Fruit fly (Drosophila melanogaster) whole organism, embryonic: Measurements from ENCODE around the gene CG14104.

Source experiments
- Antp ChIP-seq: fragments of 200-800 bp; sonication (Bioruptor generic); optimal IDR thresholded peaks from 3 replicates; lab custom pipeline; 2016; ENCODE audit warnings: missing biosample characterization, missing genetic modification characterization
- BEAF-32 ChIP-seq: fragments of 200-800 bp; sonication (Bioruptor generic); optimal IDR thresholded peaks from 3 replicates; lab custom pipeline; 2017; ENCODE audit warnings: missing biosample characterization, missing genetic modification characterization, mild to moderate bottlenecking, moderate library complexity, missing genetic modification reagents
- CG10366 ChIP-seq: fragments of 200-800 bp; sonication (Bioruptor generic); IDR thresholded peaks from 2 replicates; pipeline ENCODE4 v1.3.6; 2022; ENCODE audit warnings: missing biosample characterization, missing genetic modification characterization
- CG10431 ChIP-seq: fragments of 200-800 bp; sonication (Bioruptor generic); optimal IDR thresholded peaks from 3 replicates; lab custom pipeline; 2018; ENCODE audit warnings: missing biosample characterization, mild to moderate bottlenecking, missing genetic modification characterization
- CG11456 ChIP-seq: fragments of 200-800 bp; sonication (Bioruptor generic); IDR thresholded peaks from 3 replicates; pipeline ENCODE4 v1.3.6; 2022; ENCODE audit warnings: missing biosample characterization, missing genetic modification characterization
- CG12104 ChIP-seq: fragments of 200-800 bp; sonication (Bioruptor generic); optimal IDR thresholded peaks from 3 replicates; lab custom pipeline; 2016; ENCODE audit warnings: missing biosample characterization, missing genetic modification characterization
- CG12219 ChIP-seq: fragments of 200-800 bp; sonication (Bioruptor generic); optimal IDR thresholded peaks from 3 replicates; lab custom pipeline; 2018; ENCODE audit warnings: missing biosample characterization, mild to moderate bottlenecking, missing genetic modification characterization
- CG1233 ChIP-seq: fragments of 200-800 bp; sonication (Bioruptor generic); optimal IDR thresholded peaks from 4 replicates; lab custom pipeline; 2018; ENCODE audit warnings: missing biosample characterization, mild to moderate bottlenecking, missing genetic modification characterization
- CG12391 ChIP-seq: fragments of 200-800 bp; sonication (Bioruptor generic); optimal IDR thresholded peaks from 3 replicates; lab custom pipeline; 2018; ENCODE audit warnings: missing biosample characterization, mild to moderate bottlenecking, missing genetic modification characterization, moderate library complexity
- CG12744 ChIP-seq: fragments of 200-800 bp; sonication (Bioruptor generic); optimal IDR thresholded peaks from 2 replicates; lab custom pipeline; 2016; ENCODE audit warnings: missing biosample characterization, missing genetic modification characterization
- CG13424 ChIP-seq: fragments of 200-800 bp; sonication (Bioruptor generic); optimal IDR thresholded peaks from 2 replicates; lab custom pipeline; 2019; ENCODE audit warnings: missing biosample characterization, mild to moderate bottlenecking, missing genetic modification characterization, moderate library complexity
- CG17829 ChIP-seq: fragments of 200-800 bp; optimal IDR thresholded peaks from 2 replicates; lab custom pipeline; 2019; ENCODE audit warnings: missing biosample characterization, mild to moderate bottlenecking, missing genetic modification characterization, moderate library complexity
- CG34422 ChIP-seq: fragments of 200-800 bp; sonication (Bioruptor generic); IDR thresholded peaks from 3 replicates; pipeline ENCODE4 v1.3.6; 2022; ENCODE audit warnings: missing biosample characterization, missing genetic modification characterization
- CG4424 ChIP-seq: fragments of 200-800 bp; sonication (Bioruptor generic); optimal IDR thresholded peaks from 3 replicates; lab custom pipeline; 2016; ENCODE audit warnings: missing biosample characterization, missing genetic modification characterization
- CG7928 ChIP-seq: fragments of 200-800 bp; sonication (Bioruptor generic); optimal IDR thresholded peaks from 2 replicates; lab custom pipeline; 2017; ENCODE audit warnings: missing biosample characterization, mild to moderate bottlenecking, missing genetic modification characterization
- CG7987 ChIP-seq: fragments of 200-800 bp; sonication (Bioruptor generic); optimal IDR thresholded peaks from 2 replicates; lab custom pipeline; 2018; ENCODE audit warnings: missing biosample characterization, mild to moderate bottlenecking, missing genetic modification characterization, moderate library complexity
- CG8089 ChIP-seq: fragments of 200-800 bp; sonication (Bioruptor generic); optimal IDR thresholded peaks from 3 replicates; lab custom pipeline; 2016; ENCODE audit warnings: missing biosample characterization, missing genetic modification characterization
- CG9437 ChIP-seq: fragments of 200-800 bp; sonication (Bioruptor generic); optimal IDR thresholded peaks from 2 replicates; lab custom pipeline; 2018; ENCODE audit warnings: missing biosample characterization, mild to moderate bottlenecking, missing genetic modification characterization
- CG9609 ChIP-seq: fragments of 200-800 bp; sonication (Bioruptor generic); optimal IDR thresholded peaks from 3 replicates; lab custom pipeline; 2016; ENCODE audit warnings: missing biosample characterization, missing genetic modification characterization
- Chrac-16 ChIP-seq: fragments of 200-800 bp; sonication (Bioruptor generic); optimal IDR thresholded peaks from 3 replicates; lab custom pipeline; 2016; ENCODE audit warnings: missing biosample characterization, missing genetic modification characterization
- Doc2 ChIP-seq: fragments of 200-800 bp; sonication (Bioruptor generic); IDR thresholded peaks from 2 replicates; pipeline ENCODE4 v1.3.6; 2022; ENCODE audit warnings: missing biosample characterization, missing genetic modification characterization
- Fer2 ChIP-seq: fragments of 200-800 bp; sonication (Bioruptor generic); optimal IDR thresholded peaks from 2 replicates; lab custom pipeline; 2018; ENCODE audit warnings: missing biosample characterization, mild to moderate bottlenecking, missing genetic modification characterization, moderate library complexity
- HLH3B ChIP-seq: fragments of 200-800 bp; sonication (Bioruptor generic); IDR thresholded peaks from 2 replicates; pipeline ENCODE4 v1.3.6; 2022; ENCODE audit warnings: missing biosample characterization, missing genetic modification characterization
- HmgZ ChIP-seq: fragments of 200-800 bp; sonication (Bioruptor generic); optimal IDR thresholded peaks from 2 replicates; lab custom pipeline; 2018; ENCODE audit warnings: missing biosample characterization, mild to moderate bottlenecking, missing genetic modification characterization
- Max ChIP-seq: fragments of 200-800 bp; sonication (Bioruptor generic); optimal IDR thresholded peaks from 2 replicates; lab custom pipeline; 2016; ENCODE audit warnings: missing biosample characterization, mild to moderate bottlenecking, missing genetic modification characterization
- Myb ChIP-seq: fragments of 200-800 bp; sonication (Bioruptor generic); optimal IDR thresholded peaks from 2 replicates; lab custom pipeline; 2016; ENCODE audit warnings: missing biosample characterization, missing genetic modification characterization
- NK7.1 ChIP-seq: fragments of 200-800 bp; sonication (Bioruptor generic); optimal IDR thresholded peaks from 3 replicates; lab custom pipeline; 2016; ENCODE audit warnings: missing biosample characterization, missing genetic modification characterization
- Ptx1 ChIP-seq: fragments of 200-800 bp; sonication (Bioruptor generic); IDR thresholded peaks from 2 replicates; pipeline ENCODE4 v1.3.6; 2022; ENCODE audit warnings: missing biosample characterization, missing genetic modification characterization
- Spps ChIP-seq: fragments of 200-800 bp; sonication (Bioruptor generic); optimal IDR thresholded peaks from 2 replicates; lab custom pipeline; 2018; ENCODE audit warnings: missing biosample characterization, mild to moderate bottlenecking, missing genetic modification characterization
- Sry-β ChIP-seq: fragments of 200-800 bp; sonication (Bioruptor generic); optimal IDR thresholded peaks from 2 replicates; lab custom pipeline; 2018; ENCODE audit warnings: missing biosample characterization, mild to moderate bottlenecking, missing genetic modification characterization, moderate library complexity
- YL-1 ChIP-seq: fragments of 200-800 bp; sonication (Bioruptor generic); optimal IDR thresholded peaks from 3 replicates; lab custom pipeline; 2017; ENCODE audit warnings: missing biosample characterization, mild to moderate bottlenecking, missing genetic modification characterization
- az2 ChIP-seq: fragments of 200-800 bp; sonication (Bioruptor generic); optimal IDR thresholded peaks from 3 replicates; lab custom pipeline; 2016; ENCODE audit warnings: missing biosample characterization, missing genetic modification characterization
- chn ChIP-seq: fragments of 200-800 bp; sonication (Bioruptor generic); optimal IDR thresholded peaks from 2 replicates; lab custom pipeline; 2016; ENCODE audit warnings: missing biosample characterization, missing genetic modification characterization
- crp ChIP-seq, 2 experiments: fragments of 200-800 bp; sonication (Bioruptor generic); optimal IDR thresholded peaks; 2 replicates in 1 of 2; 3 replicates in 1 of 2; lab custom pipeline; 2017; ENCODE audit warnings: missing biosample characterization in 2 of 2, missing genetic modification characterization in 2 of 2, mild to moderate bottlenecking in 1 of 2, moderate library complexity in 1 of 2
- dan ChIP-seq: fragments of 200-800 bp; sonication (Bioruptor generic); IDR thresholded peaks from 2 replicates; pipeline ENCODE4 v1.3.6; 2022; ENCODE audit warnings: missing biosample characterization, missing genetic modification characterization
- dysf ChIP-seq: fragments of 200-800 bp; sonication (Bioruptor generic); IDR thresholded peaks from 3 replicates; pipeline ENCODE4 v1.3.6; 2022; ENCODE audit warnings: missing biosample characterization, missing genetic modification characterization
- eve ChIP-seq, 2 experiments: fragments of >200 bp; optimal IDR thresholded peaks; 2 replicates each; lab custom pipeline; 2017; ENCODE audit warnings: missing biosample characterization in 2 of 2, missing genetic modification characterization in 2 of 2
- fd3F ChIP-seq: fragments of 200-800 bp; sonication (Bioruptor generic); optimal IDR thresholded peaks from 2 replicates; lab custom pipeline; 2018; ENCODE audit warnings: missing biosample characterization, mild to moderate bottlenecking, missing genetic modification characterization, moderate library complexity
- gem ChIP-seq: fragments of 200-800 bp; sonication (Bioruptor generic); optimal IDR thresholded peaks from 2 replicates; lab custom pipeline; 2019; ENCODE audit warnings: missing biosample characterization, mild to moderate bottlenecking, missing genetic modification characterization, moderate library complexity
- oc ChIP-seq: fragments of 200-800 bp; sonication (Bioruptor generic); optimal IDR thresholded peaks from 2 replicates; lab custom pipeline; 2018; ENCODE audit warnings: missing biosample characterization, mild to moderate bottlenecking, missing genetic modification characterization, moderate library complexity
- prd ChIP-seq, 3 experiments: fragments of >200 bp in 2 of 3; fragments of 200-800 bp in 1 of 3; sonication (Bioruptor generic) in 1 of 3; optimal IDR thresholded peaks in 2 of 3; IDR thresholded peaks in 1 of 3; 2 replicates in 2 of 3; 3 replicates in 1 of 3; pipeline versions ENCODE4 v1.3.6 to Lab custom; 2017 to 2022; ENCODE audit warnings: missing biosample characterization in 1 of 3, missing genetic modification characterization in 1 of 3
- sd ChIP-seq: fragments of 200-800 bp; sonication (Bioruptor generic); optimal IDR thresholded peaks from 3 replicates; lab custom pipeline; 2018; ENCODE audit warnings: missing biosample characterization, mild to moderate bottlenecking, missing genetic modification characterization, moderate library complexity
- seq ChIP-seq: fragments of 200-800 bp; sonication (Bioruptor generic); IDR thresholded peaks from 2 replicates; pipeline ENCODE4 v1.3.6; 2022; ENCODE audit warnings: missing biosample characterization, missing genetic modification characterization
- sima ChIP-seq: fragments of 200-800 bp; sonication (Bioruptor generic); optimal IDR thresholded peaks from 2 replicates; lab custom pipeline; 2016; ENCODE audit warnings: missing biosample characterization, missing genetic modification characterization
- ssp ChIP-seq: fragments of 200-800 bp; sonication (Bioruptor generic); IDR thresholded peaks from 2 replicates; pipeline ENCODE4 v1.3.6; 2022; ENCODE audit warnings: missing biosample characterization, missing genetic modification characterization
- tx ChIP-seq: fragments of 200-800 bp; sonication (Bioruptor generic); optimal IDR thresholded peaks from 2 replicates; lab custom pipeline; 2016; ENCODE audit warnings: missing biosample characterization, missing genetic modification characterization
- vnd ChIP-seq: fragments of 200-800 bp; sonication (Bioruptor generic); IDR thresholded peaks from 3 replicates; pipeline ENCODE4 v1.3.6; 2022; ENCODE audit warnings: missing biosample characterization, missing genetic modification characterization; ENCODE audit not compliant: partially characterized antibody
- z ChIP-seq: fragments of 200-800 bp; sonication (Bioruptor generic); IDR thresholded peaks from 3 replicates; pipeline ENCODE4 v1.3.6; 2022; ENCODE audit warnings: missing biosample characterization, missing genetic modification characterization
- zfh2 ChIP-seq: fragments of 200-800 bp; sonication (Bioruptor generic); optimal IDR thresholded peaks from 2 replicates; lab custom pipeline; 2016; ENCODE audit warnings: missing biosample characterization, missing genetic modification characterization

Gene CG14104

DNA sequence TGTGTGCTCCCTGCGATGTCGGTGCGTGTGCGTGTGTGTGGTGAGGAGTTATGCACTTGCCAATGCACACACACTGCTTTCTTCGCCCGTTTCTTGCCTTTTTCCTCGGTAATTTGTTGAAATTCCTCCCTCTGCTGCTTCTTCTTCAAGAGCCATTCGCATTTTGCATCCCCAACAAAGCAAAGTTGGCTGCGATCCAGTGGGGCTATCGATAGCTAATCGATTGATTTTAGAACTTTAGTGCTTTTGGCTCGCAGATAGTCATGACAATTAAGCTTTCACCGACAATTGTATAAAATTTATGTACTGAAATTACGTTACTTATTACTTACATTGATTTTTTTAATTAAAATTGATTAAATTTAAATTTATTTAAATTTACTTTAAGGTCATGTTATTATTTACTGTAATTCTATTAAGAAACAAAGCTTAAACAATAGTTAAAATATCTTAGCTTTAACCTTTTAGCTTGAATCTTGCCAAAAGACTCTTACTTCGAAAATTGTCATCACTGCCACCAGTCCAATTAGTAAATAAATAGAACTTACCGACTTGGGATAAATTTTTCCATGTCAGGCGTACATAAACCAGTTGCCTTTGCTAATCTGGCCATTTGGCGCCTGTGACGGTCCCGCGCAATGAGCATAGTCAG lies 27.3 kb upstream of the CG14104 start, which contains the start of the genes trc and CG32221 (continued):
- TF ChIP-seq CG11456 (peak; percentile 57; the same call in 2 of the 3 replicates), tx (GFP tag; lab: Kevin White, UChicago) (no peak), sima (GFP tag; lab: Kevin White, UChicago) (no peak), NK7.1 (GFP tag; lab: Kevin White, UChicago) (no peak), CG9437 (peak; percentile 4), CG8089 (peak; percentile 24), CG10366 (GFP tag; lab: Robert Waterston, UW) (peak; percentile 13; the same call in 1 of the 2 replicates), Max (GFP tag; lab: Kevin White, UChicago) (peak; percentile 1), eve (GFP tag; optimal IDR thresholded peaks at IDR 0.05; lab: Kevin White, UChicago) (no peak), CG9609 (peak; percentile 9), prd (optimal IDR thresholded peaks at IDR 0.05; lab: Kevin White, UChicago) (no peak), prd (GFP tag; IDR thresholded peaks at IDR 0.05; lab: Robert Waterston, UW) (no peak), Sry-β (GFP tag; lab: Kevin White, UChicago) (peak; percentile 90), dan (GFP tag; lab: Robert Waterston, UW) (no peak), oc (tag; lab: Kevin White, UChicago) (no peak), Ptx1 (GFP tag; lab: Robert Waterston, UW) (peak; percentile 57), HmgZ (tag; lab: Kevin White, UChicago) (peak; percentile 43), ssp (peak; percentile 19; the same call in 1 of the 2 replicates), sd (tag; lab: Kevin White, UChicago) (no peak), z (no peak), seq (GFP tag; lab: Robert Waterston, UW) (peak; percentile 48; the same call in 1 of the 2 replicates), CG12219 (GFP tag; lab: Kevin White, UChicago) (peak; percentile 18), chn (GFP tag; lab: Kevin White, UChicago) (no peak), HLH3B (GFP tag; lab: Robert Waterston, UW) (peak; percentile 42; the same call in 1 of the 2 replicates), CG7928 (GFP tag; lab: Kevin White, UChicago) (no peak), CG4424 (GFP tag; lab: Kevin White, UChicago) (peak; percentile 44), Fer2 (tag; lab: Kevin White, UChicago) (peak; percentile 63), YL-1 (GFP tag; lab: Kevin White, UChicago) (peak; percentile 94), Spps (tag; lab: Kevin White, UChicago) (no peak), fd3F (GFP tag; lab: Kevin White, UChicago) (peak; percentile 10), dysf (GFP tag; lab: Robert Waterston, UW) (peak; percentile 25; the same call in 1 of the 3 replicates), CG34422 (GFP tag; lab: Robert Waterston, UW) (peak; percentile 80), CG10431 (GFP tag; lab: Kevin White, UChicago) (peak; percentile 58), CG12744 (GFP tag; lab: Kevin White, UChicago) (no peak), CG12391 (tag; lab: Kevin White, UChicago) (peak; percentile 53), gem (tag; lab: Kevin White, UChicago) (no peak), crp (GFP tag; optimal IDR thresholded peaks at IDR 0.05; lab: Kevin White, UChicago) (peak in 1 of 2 experiments; percentile 19), zfh2 (GFP tag; lab: Kevin White, UChicago) (peak; percentile 34), CG13424 (peak; percentile 54), vnd (0 out of 3 replicates have a peak, but pooled peaks have one; percentile 44), CG12104 (GFP tag; lab: Kevin White, UChicago) (peak; percentile 50), BEAF-32 (peak; percentile 85), CG17829 (tag; lab: Kevin White, UChicago) (peak; percentile 38), Doc2 (no peak), Myb (GFP tag; lab: Kevin White, UChicago) (peak; percentile 4), CG1233 (peak; percentile 65), CG7987 (peak; percentile 83), az2 (no peak), Chrac-16 (peak; percentile 8), Antp (GFP tag; lab: Kevin White, UChicago) (peak; percentile 48)
